Worm (Caenorhabditis elegans): ENCODE measurements around the gene Y69A2AR.24.

DNA sequence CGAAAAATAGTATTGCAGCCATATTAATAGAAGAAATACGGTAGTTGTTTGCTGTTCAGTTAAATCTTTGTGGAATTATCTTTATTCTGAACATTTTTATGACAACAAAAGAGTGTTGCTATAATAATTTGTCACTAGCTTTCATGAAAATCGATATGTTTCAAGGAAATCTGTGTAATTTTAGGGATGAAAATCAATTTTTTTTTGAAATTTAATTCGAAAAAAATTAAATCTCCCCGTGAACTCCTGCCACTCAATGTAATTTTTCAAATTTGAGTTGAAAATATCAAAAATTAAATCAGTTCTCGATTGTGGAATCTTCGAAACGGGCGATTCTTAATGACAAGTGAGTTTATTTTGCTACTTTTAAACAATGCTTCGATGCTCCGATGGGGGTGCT is 2.5 kb downstream of the Y69A2AR.24 start, which contains the start of gene Y69A2AR.46:
- no peak for TF ChIP-seq him-1 (tag; optimal IDR thresholded peaks at IDR 0.05)
- no peak for TF ChIP-seq dao-5 (tag; optimal IDR thresholded peaks at IDR 0.05)
